Fruit fly (Drosophila melanogaster): Measurements from ENCODE around the gene CG5001.

The CG5001 gene

dm6 chr2L:1230691-1231090, 45.1 kb downstream of the CG5001 start (continued):
- TF ChIP-seq CG7839 (tag; optimal IDR thresholded peaks at IDR 0.05) (peak; percentile 52), CG7556 (GFP tag; optimal IDR thresholded peaks at IDR 0.05) (peak; percentile 58), CG1024 (GFP tag; IDR thresholded peaks at IDR 0.05) (no peak), CG2129 (GFP tag; IDR thresholded peaks at IDR 0.05; ENCODE audit: partially characterized antibody) (no peak), Gsc (GFP tag; IDR thresholded peaks at IDR 0.05) (no peak), croc (GFP tag; conservative IDR thresholded peaks at IDR 0.05) (no peak), grn (GFP tag; optimal IDR thresholded peaks at IDR 0.05) (no peak), lmd (GFP tag; IDR thresholded peaks at IDR 0.05) (peak; percentile 50), Lpt (GFP tag; optimal IDR thresholded peaks at IDR 0.05) (no peak), BEAF-32 (GFP tag; optimal IDR thresholded peaks at IDR 0.05) (no peak), CG43689 (GFP tag; IDR thresholded peaks at IDR 0.05) (no peak), mirr (GFP tag; optimal IDR thresholded peaks at IDR 0.05) (no peak), Deaf1 (tag; optimal IDR thresholded peaks at IDR 0.05) (no peak), Aef1 (GFP tag; IDR thresholded peaks at IDR 0.05) (no peak), ssp (GFP tag; IDR thresholded peaks at IDR 0.05) (no peak), Rx (GFP tag; IDR thresholded peaks at IDR 0.05) (no peak), kay (GFP tag; optimal IDR thresholded peaks at IDR 0.05) (no peak), Hr39 (optimal IDR thresholded peaks at IDR 0.05) (no peak), CG17612 (GFP tag; IDR thresholded peaks at IDR 0.05) (no peak), CG16815 (GFP tag; optimal IDR thresholded peaks at IDR 0.05) (no peak), zf30C (GFP tag; optimal IDR thresholded peaks at IDR 0.05) (no peak), Oli (tag; optimal IDR thresholded peaks at IDR 0.05) (peak; percentile 24), ash1 (GFP tag; optimal IDR thresholded peaks at IDR 0.05) (no peak), dimm (GFP tag; IDR thresholded peaks at IDR 0.05) (0 out of 2 replicates have a peak, but pooled peaks have one; percentile 23)

- TF ChIP-seq dan (GFP tag; IDR thresholded peaks at IDR 0.05) (0 out of 2 replicates have a peak, but pooled peaks have one; percentile 7), nerfin-1 (tag; optimal IDR thresholded peaks at IDR 0.05) (no peak)
These were observed 54.2 kb downstream of the CG5001 start, which contains the start of gene CG5397 for dm6 chr2L:1239736-1240135. Gene CG5397, plus strand, starts transcription at chr2L:1240036.

All from whole organism, embryonic.